Fruit fly (Drosophila melanogaster): ENCODE results near the gene CG31516.
A peak's percentile ranks its signal among the peaks of the same experiment; 100 is the strongest.

CG31516 gene

DNA sequence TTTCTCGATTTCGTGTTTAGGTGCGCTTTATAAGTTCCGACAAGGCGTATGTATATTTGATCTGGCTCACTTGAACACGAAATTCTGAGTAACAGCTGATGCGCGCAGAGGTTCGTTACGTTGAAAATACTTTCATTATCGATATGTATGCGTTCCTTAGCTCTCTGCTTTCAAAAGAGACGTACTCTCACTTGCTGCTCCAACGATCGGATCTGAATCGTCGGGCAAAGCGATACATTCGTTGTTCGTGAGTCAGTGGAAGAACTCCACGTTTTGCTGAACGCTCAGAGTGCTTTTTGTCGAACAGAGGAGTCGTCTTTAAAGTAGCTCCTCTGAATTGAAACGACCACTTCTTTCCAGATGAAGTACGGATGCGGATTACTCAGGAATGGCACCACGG, 22.9 kb downstream of the CG31516 start, which contains the start of gene beta-Man (continued):
- TF ChIP-seq Mad (GFP tag; optimal IDR thresholded peaks at IDR 0.05) = no peak
- no peak for TF ChIP-seq CG9727 (GFP tag; optimal IDR thresholded peaks at IDR 0.05)
- no peak for TF ChIP-seq CG9609 (GFP tag; optimal IDR thresholded peaks at IDR 0.05)
- peak; percentile 60 for TF ChIP-seq Jarid2 (GFP tag; optimal IDR thresholded peaks at IDR 0.05)
- TF ChIP-seq odd (GFP tag; optimal IDR thresholded peaks at IDR 0.05) = no peak
- TF ChIP-seq Stat92E (GFP tag; optimal IDR thresholded peaks at IDR 0.05) = no peak
- no peak for TF ChIP-seq CG9932 (GFP tag; IDR thresholded peaks at IDR 0.05)
- no peak for TF ChIP-seq CG17359 (tag; optimal IDR thresholded peaks at IDR 0.05)
- no peak for TF ChIP-seq cad (GFP tag; optimal IDR thresholded peaks at IDR 0.05)
- TF ChIP-seq org-1 (GFP tag; optimal IDR thresholded peaks at IDR 0.05) = no peak
- TF ChIP-seq Neu2 (GFP tag; optimal IDR thresholded peaks at IDR 0.05; ENCODE audit: borderline replicate concordance) = no peak
- peak; percentile 32 for TF ChIP-seq CG12659 (GFP tag; optimal IDR thresholded peaks at IDR 0.05)
- TF ChIP-seq CG15601 (tag; optimal IDR thresholded peaks at IDR 0.05) = no peak
- TF ChIP-seq Dll (GFP tag; IDR thresholded peaks at IDR 0.05; ENCODE audit: partially characterized antibody) = peak; percentile 49; the same call in 1 of the 4 replicates
- peak; percentile 90 for TF ChIP-seq Lhr (GFP tag; optimal IDR thresholded peaks at IDR 0.05)
- no peak for TF ChIP-seq emc (GFP tag; optimal IDR thresholded peaks at IDR 0.05)
- peak; percentile 54 for TF ChIP-seq bbx (GFP tag; IDR thresholded peaks at IDR 0.05; ENCODE audit: partially characterized antibody)
- no peak for TF ChIP-seq insv (GFP tag; optimal IDR thresholded peaks at IDR 0.05)
- TF ChIP-seq Hr39 (optimal IDR thresholded peaks at IDR 0.05) = no peak
- no peak for TF ChIP-seq Optix (GFP tag; IDR thresholded peaks at IDR 0.05)
- TF ChIP-seq Eip74EF (GFP tag; optimal IDR thresholded peaks at IDR 0.05) = no peak
- no peak for TF ChIP-seq onecut (GFP tag; IDR thresholded peaks at IDR 0.05)
- TF ChIP-seq ATbp (GFP tag; optimal IDR thresholded peaks at IDR 0.05) = no peak
- TF ChIP-seq Trl (optimal IDR thresholded peaks at IDR 0.05) = peak; percentile 28 to 41
- no peak for TF ChIP-seq Trl (GFP tag; optimal IDR thresholded peaks at IDR 0.05)
- no peak for TF ChIP-seq Elba2 (GFP tag; optimal IDR thresholded peaks at IDR 0.05)
- TF ChIP-seq gem (tag; optimal IDR thresholded peaks at IDR 0.05) = no peak
- TF ChIP-seq dpn (GFP tag; optimal IDR thresholded peaks at IDR 0.05) = no peak
- TF ChIP-seq ato (GFP tag; IDR thresholded peaks at IDR 0.05; ENCODE audit: partially characterized antibody) = 0 out of 2 replicates have a peak, but pooled peaks have one; percentile 44
- TF ChIP-seq CG10979 (tag; optimal IDR thresholded peaks at IDR 0.05) = no peak
- no peak for TF ChIP-seq CG6175 (GFP tag; IDR thresholded peaks at IDR 0.05)
- TF ChIP-seq Scr (GFP tag; IDR thresholded peaks at IDR 0.05; ENCODE audit: partially characterized antibody) = peak; percentile 34
- no peak for TF ChIP-seq CG14667 (GFP tag; IDR thresholded peaks at IDR 0.05)
- TF ChIP-seq yki (optimal IDR thresholded peaks at IDR 0.05) = no peak
- no peak for TF ChIP-seq Oaz (GFP tag; IDR thresholded peaks at IDR 0.05)
- no peak for TF ChIP-seq CG13296 (GFP tag; optimal IDR thresholded peaks at IDR 0.05)
- no peak for TF ChIP-seq CG8478 (optimal IDR thresholded peaks at IDR 0.05)
- TF ChIP-seq ERR (GFP tag; optimal IDR thresholded peaks at IDR 0.05) = no peak
- TF ChIP-seq Dip2 (GFP tag; IDR thresholded peaks at IDR 0.05) = no peak
- TF ChIP-seq CG14965 (GFP tag; optimal IDR thresholded peaks at IDR 0.05; ENCODE audit: borderline replicate concordance) = no peak
- peak; percentile 69 for TF ChIP-seq sens (GFP tag)
- no peak for TF ChIP-seq Tbp (GFP tag; optimal IDR thresholded peaks at IDR 0.05)
- TF ChIP-seq ro (GFP tag; IDR thresholded peaks at IDR 0.05) = no peak
- TF ChIP-seq B-H2 (GFP tag; optimal IDR thresholded peaks at IDR 0.05) = no peak
- no peak for TF ChIP-seq hbn (GFP tag; IDR thresholded peaks at IDR 0.05; ENCODE audit: partially characterized antibody)
- TF ChIP-seq Fer3 (tag; optimal IDR thresholded peaks at IDR 0.05) = no peak
- TF ChIP-seq Xrp1 (GFP tag; IDR thresholded peaks at IDR 0.05) = no peak
- peak; percentile 56 for TF ChIP-seq CG34376 (GFP tag; optimal IDR thresholded peaks at IDR 0.05)
- TF ChIP-seq pzg (GFP tag; optimal IDR thresholded peaks at IDR 0.05) = peak; percentile 73
- TF ChIP-seq nerfin-1 (tag; optimal IDR thresholded peaks at IDR 0.05) = no peak
- TF ChIP-seq al (GFP tag; IDR thresholded peaks at IDR 0.05) = no peak
- TF ChIP-seq CG2889 (GFP tag; IDR thresholded peaks at IDR 0.05) = no peak
